Fruit fly (Drosophila melanogaster) Kc167 (cell line): ENCODE results near the gene CG32425.

Source experiments
- Myc ChIP-seq: fragments of >200 bp; optimal IDR thresholded peaks from 2 replicates; lab custom pipeline; 2017; ENCODE audit warnings: missing external identifiers
- Sin3A ChIP-seq: fragments of >200 bp; optimal IDR thresholded peaks from 2 replicates; lab custom pipeline; 2018; ENCODE audit warnings: missing external identifiers
- h ChIP-seq: fragments of >200 bp; optimal IDR thresholded peaks from 3 replicates; lab custom pipeline; 2018; ENCODE audit warnings: missing external identifiers
- insv ChIP-seq: fragments of >200 bp; optimal IDR thresholded peaks from 3 replicates; lab custom pipeline; 2018; ENCODE audit warnings: missing external identifiers
- psq ChIP-seq: fragments of >200 bp; optimal IDR thresholded peaks from 2 replicates; lab custom pipeline; 2017; ENCODE audit warnings: missing external identifiers
- ttk ChIP-seq: sonication (Bioruptor generic); optimal IDR thresholded peaks from 2 replicates; lab custom pipeline; 2017; ENCODE audit warnings: missing external identifiers

DNA sequence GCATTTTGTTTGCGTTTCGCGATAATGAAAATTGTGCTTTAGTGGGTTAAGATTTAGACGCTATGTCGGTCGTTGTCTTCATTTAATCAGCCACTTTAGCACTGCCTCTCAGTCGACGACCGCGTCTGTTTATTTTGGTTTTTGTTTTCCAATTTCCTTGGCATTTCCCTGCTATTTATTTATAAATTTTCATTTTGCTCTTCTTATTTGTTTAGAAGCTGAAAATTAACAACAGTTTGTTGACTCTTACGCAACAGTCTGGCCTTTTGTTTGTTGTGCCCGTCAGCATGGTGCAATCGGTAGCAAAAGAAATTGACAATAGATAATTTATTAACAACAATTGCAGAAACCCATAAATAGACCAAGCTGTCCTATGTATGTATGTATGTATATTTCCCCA, 10.4 kb downstream of the CG32425 start:
- TF ChIP-seq psq (lab: Kevin White, UChicago) (no peak), h (no peak), Sin3A (lab: Kevin White, UChicago) (no peak), insv (lab: Kevin White, UChicago) (no peak), ttk (lab: Kevin White, UChicago) (no peak), Myc (lab: Kevin White, UChicago) (no peak)
